Worm (Caenorhabditis elegans) whole organism, young adult: Measurements from ENCODE around the gene Y54G2A.12.

ENCODE experiments used
- B0035.1 ChIP-seq: sonication (generic microtip); optimal IDR thresholded peaks from 2 replicates; lab custom pipeline; 2016; ENCODE audit warnings: missing genetic modification characterization, mild to moderate bottlenecking, missing compliant biosample characterization, missing genotype, missing genetic modification reagents
- F10E7.11 ChIP-seq: sonication (generic microtip); optimal IDR thresholded peaks from 2 replicates; lab custom pipeline; 2017; ENCODE audit warnings: mild to moderate bottlenecking, missing genetic modification characterization, moderate library complexity, missing compliant biosample characterization
- F23B12.7 ChIP-seq: sonication (generic microtip); optimal IDR thresholded peaks from 2 replicates; lab custom pipeline; 2017; ENCODE audit warnings: missing genetic modification characterization, mild to moderate bottlenecking, missing compliant biosample characterization, antibody characterized with exemption, moderate library complexity; ENCODE audit not compliant: insufficient read depth
- F52B5.7 ChIP-seq: sonication (generic microtip); optimal IDR thresholded peaks from 2 replicates; lab custom pipeline; 2016; ENCODE audit warnings: mild to moderate bottlenecking, missing genetic modification characterization, missing compliant biosample characterization
- K11D2.4 ChIP-seq: fragments of 200-800 bp; sonication (Bioruptor generic); IDR thresholded peaks from 2 replicates; pipeline ENCODE4 v1.3.6; 2022; ENCODE audit warnings: missing genetic modification reagents, missing genetic modification characterization, missing compliant biosample characterization
- aptf-2 ChIP-seq: fragments of 200-800 bp; sonication (Bioruptor generic); conservative IDR thresholded peaks from 2 replicates; pipeline ENCODE4 v1.3.6; 2022; ENCODE audit warnings: missing genetic modification reagents, missing genetic modification characterization, missing compliant biosample characterization
- aptf-3 ChIP-seq: fragments of 200-800 bp; sonication (Bioruptor generic); IDR thresholded peaks from 2 replicates; pipeline ENCODE4 v1.3.6; 2022; ENCODE audit warnings: missing genetic modification characterization, missing compliant biosample characterization
- athp-1 ChIP-seq: sonication (generic microtip); optimal IDR thresholded peaks from 2 replicates; lab custom pipeline; 2017; ENCODE audit warnings: mild to moderate bottlenecking, missing genetic modification characterization, missing compliant biosample characterization
- attf-6 ChIP-seq: fragments of 200-800 bp; sonication (Bioruptor generic); IDR thresholded peaks from 2 replicates; pipeline ENCODE4 v1.3.6; 2022; ENCODE audit warnings: missing genetic modification reagents, missing genetic modification characterization, missing compliant biosample characterization
- bed-2 ChIP-seq: fragments of 200-800 bp; sonication (Bioruptor generic); IDR thresholded peaks from 2 replicates; pipeline ENCODE4 v1.3.6; 2022; ENCODE audit warnings: missing genetic modification reagents, missing genetic modification characterization, missing compliant biosample characterization
- ccch-3 ChIP-seq: fragments of 200-800 bp; sonication (Bioruptor generic); optimal IDR thresholded peaks from 2 replicates; lab custom pipeline; 2018; ENCODE audit warnings: mild to moderate bottlenecking, missing genetic modification characterization, missing compliant biosample characterization
- ceh-100 ChIP-seq: fragments of 200-800 bp; sonication (Bioruptor generic); IDR thresholded peaks from 2 replicates; pipeline ENCODE4 v1.3.6; 2022; ENCODE audit warnings: missing genetic modification reagents, missing genetic modification characterization, missing compliant biosample characterization
- ceh-58 ChIP-seq: fragments of 200-800 bp; sonication (Bioruptor generic); IDR thresholded peaks from 2 replicates; pipeline ENCODE4 v1.3.6; 2022; ENCODE audit warnings: missing genetic modification characterization, missing compliant biosample characterization
- ceh-91 ChIP-seq: fragments of 200-800 bp; sonication (Bioruptor generic); IDR thresholded peaks from 2 replicates; pipeline ENCODE4 v1.3.6; 2022; ENCODE audit warnings: missing genetic modification reagents, missing genetic modification characterization, missing compliant biosample characterization
- die-1 ChIP-seq: sonication (generic microtip); optimal IDR thresholded peaks from 2 replicates; lab custom pipeline; 2016; ENCODE audit warnings: missing genotype, mild to moderate bottlenecking, missing genetic modification characterization, missing compliant biosample characterization
- efl-1 ChIP-seq: fragments of 150-350 bp; optimal IDR thresholded peaks from 2 replicates; lab custom pipeline; 2014; ENCODE audit warnings: missing biosample characterization, missing genetic modification reagents, missing genetic modification characterization
- egl-18 ChIP-seq: fragments of 200-800 bp; sonication (Bioruptor generic); IDR thresholded peaks from 2 replicates; pipeline ENCODE4 v1.3.6; 2022; ENCODE audit warnings: missing genetic modification reagents, missing genetic modification characterization, missing compliant biosample characterization
- egrh-3 ChIP-seq: fragments of 200-800 bp; sonication (Bioruptor generic); IDR thresholded peaks from 2 replicates; pipeline ENCODE4 v1.3.6; 2022; ENCODE audit warnings: missing genetic modification reagents, missing genetic modification characterization, missing compliant biosample characterization
- ets-4 ChIP-seq: fragments of 200-800 bp; sonication (Bioruptor generic); optimal IDR thresholded peaks from 2 replicates; lab custom pipeline; 2018; ENCODE audit warnings: mild to moderate bottlenecking, missing genetic modification characterization, missing compliant biosample characterization
- gei-17 ChIP-seq: fragments of 200-800 bp; sonication (Bioruptor generic); optimal IDR thresholded peaks from 2 replicates; lab custom pipeline; 2018; ENCODE audit warnings: mild to moderate bottlenecking, missing genetic modification characterization, missing compliant biosample characterization
- hlh-12 ChIP-seq: sonication (generic microtip); optimal IDR thresholded peaks from 2 replicates; lab custom pipeline; 2016; ENCODE audit warnings: missing genetic modification characterization, missing compliant biosample characterization
- hmg-20 ChIP-seq: fragments of 200-800 bp; sonication (Bioruptor generic); IDR thresholded peaks from 2 replicates; pipeline ENCODE4 v1.3.6; 2022; ENCODE audit warnings: missing genetic modification reagents, missing genetic modification characterization, missing compliant biosample characterization
- let-526 ChIP-seq: fragments of 200-800 bp; sonication (Bioruptor generic); IDR thresholded peaks from 2 replicates; pipeline ENCODE4 v1.3.6; 2022; ENCODE audit warnings: missing genetic modification reagents, missing genetic modification characterization, missing compliant biosample characterization
- lin-40 ChIP-seq: sonication (generic microtip); optimal IDR thresholded peaks from 2 replicates; lab custom pipeline; 2016; ENCODE audit warnings: missing genetic modification characterization, mild to moderate bottlenecking, missing compliant biosample characterization, missing genotype, missing genetic modification reagents
- mxl-1 ChIP-seq: sonication (generic microtip); optimal IDR thresholded peaks from 2 replicates; lab custom pipeline; 2016; ENCODE audit warnings: missing genetic modification characterization, missing compliant biosample characterization
- nfyb-1 ChIP-seq: fragments of 200-800 bp; sonication (Bioruptor generic); IDR thresholded peaks from 2 replicates; pipeline ENCODE4 v1.3.6; 2022; ENCODE audit warnings: missing genetic modification reagents, missing genetic modification characterization, missing compliant biosample characterization
- nhr-80 ChIP-seq: sonication (generic microtip); optimal IDR thresholded peaks from 2 replicates; lab custom pipeline; 2016; ENCODE audit warnings: missing genetic modification characterization, missing compliant biosample characterization
- pbrm-1 ChIP-seq: fragments of 200-800 bp; sonication (Bioruptor generic); IDR thresholded peaks from 2 replicates; pipeline ENCODE4 v1.3.6; 2022; ENCODE audit warnings: missing genetic modification reagents, missing genetic modification characterization, missing compliant biosample characterization
- repo-1 ChIP-seq: sonication (generic microtip); optimal IDR thresholded peaks from 2 replicates; lab custom pipeline; 2017; ENCODE audit warnings: mild to moderate bottlenecking, missing genetic modification characterization, missing compliant biosample characterization
- rpc-1 ChIP-seq, 2 experiments: fragments of 150-350 bp in 1 of 2; sonication (generic microtip) in 1 of 2; optimal IDR thresholded peaks; 2 replicates each; lab custom pipeline; 2014 to 2018; ENCODE audit warnings: missing biosample characterization in 1 of 2, missing genetic modification characterization in 1 of 2, missing genetic modification reagents in 1 of 2, missing genotype in 1 of 2
- sptf-2 ChIP-seq: fragments of 200-800 bp; sonication (Bioruptor generic); optimal IDR thresholded peaks from 2 replicates; lab custom pipeline; 2018; ENCODE audit warnings: mild to moderate bottlenecking, missing genetic modification characterization, missing compliant biosample characterization
- tbp1 ChIP-seq: fragments of 200-800 bp; sonication (Bioruptor generic); optimal IDR thresholded peaks from 2 replicates; lab custom pipeline; 2018; ENCODE audit warnings: mild to moderate bottlenecking, missing genetic modification characterization, missing compliant biosample characterization
- tbx-9 ChIP-seq: sonication (generic microtip); optimal IDR thresholded peaks from 2 replicates; lab custom pipeline; 2016; ENCODE audit warnings: borderline replicate concordance, missing genetic modification characterization, inconsistent platforms, missing compliant biosample characterization
- ztf-25 ChIP-seq: fragments of 200-800 bp; sonication (Bioruptor generic); IDR thresholded peaks from 2 replicates; pipeline ENCODE4 v1.3.6; 2022; ENCODE audit warnings: missing genetic modification reagents, missing genetic modification characterization, missing compliant biosample characterization
- ztf-28 ChIP-seq: fragments of 200-800 bp; sonication (Bioruptor generic); IDR thresholded peaks from 2 replicates; pipeline ENCODE4 v1.3.6; 2022; ENCODE audit warnings: missing genetic modification reagents, missing genetic modification characterization, missing compliant biosample characterization
- ztf-3 ChIP-seq: fragments of 200-800 bp; sonication (Bioruptor generic); optimal IDR thresholded peaks from 2 replicates; lab custom pipeline; 2018; ENCODE audit warnings: mild to moderate bottlenecking, missing genetic modification characterization, missing compliant biosample characterization

Gene Y54G2A.12

ce11 chrIV:2801004-2801403, 18.4 kb upstream of the Y54G2A.12 start (continued):
- peak; percentile 26; the same call in 1 of the 2 replicates for TF ChIP-seq egrh-3 (GFP tag; lab: Robert Waterston, UW)
- no peak for TF ChIP-seq repo-1 (tag; lab: Kevin White, UChicago)
- TF ChIP-seq, all 124 proteins: peak for 45

ce11 chrIV:2799890-2800289, 17.2 kb upstream of the Y54G2A.12 start:
- TF ChIP-seq repo-1 (tag; lab: Kevin White, UChicago) (no peak), athp-1 (tag; lab: Kevin White, UChicago) (no peak), ztf-25 (GFP tag; lab: Robert Waterston, UW) (0 out of 2 replicates have a peak, but pooled peaks have one; percentile 19), hlh-12 (no peak), ceh-91 (GFP tag; lab: Robert Waterston, UW) (no peak), tbx-9 (tag; lab: Kevin White, UChicago) (no peak), efl-1 (GFP tag; lab: Kevin White, UChicago) (no peak), ceh-100 (GFP tag; lab: Robert Waterston, UW) (no peak), F23B12.7 (tag; lab: Kevin White, UChicago) (no peak), tbp1 (GFP tag; lab: Kevin White, UChicago) (peak; percentile 79), ccch-3 (GFP tag; lab: Kevin White, UChicago) (no peak), ztf-28 (GFP tag; lab: Robert Waterston, UW) (no peak), rpc-1 (optimal IDR thresholded peaks at IDR 0.05; lab: Kevin White, UChicago) (peak; percentile 22), rpc-1 (tag; optimal IDR thresholded peaks at IDR 0.05; lab: Kevin White, UChicago) (peak; percentile 60), nfyb-1 (GFP tag; lab: Robert Waterston, UW) (no peak), mxl-1 (tag; lab: Kevin White, UChicago) (no peak), pbrm-1 (no peak), hmg-20 (GFP tag; lab: Robert Waterston, UW) (no peak), ets-4 (GFP tag; lab: Kevin White, UChicago) (no peak), K11D2.4 (GFP tag; lab: Robert Waterston, UW) (no peak), F10E7.11 (tag; lab: Kevin White, UChicago) (no peak)

- TF ChIP-seq gei-17 (no peak), F52B5.7 (no peak), aptf-2 (GFP tag; lab: Robert Waterston, UW) (no peak), let-526 (GFP tag; lab: Robert Waterston, UW) (no peak), attf-6 (GFP tag; lab: Robert Waterston, UW) (no peak), lin-40 (tag; lab: Kevin White, UChicago) (no peak), ztf-3 (GFP tag; lab: Kevin White, UChicago) (no peak), ceh-91 (GFP tag; lab: Robert Waterston, UW) (no peak), die-1 (tag; lab: Kevin White, UChicago) (no peak), aptf-3 (GFP tag; lab: Robert Waterston, UW) (no peak)
These were observed 16.7 kb upstream of the Y54G2A.12 start, which contains the start of gene Y54G2A.10 for ce11 chrIV:2799389-2799788. Gene Y54G2A.10 (plus strand): TSS chrIV:2799689.

ce11 chrIV:2798339-2798738, 15.7 kb upstream of the Y54G2A.12 start, which contains the start of gene Y54G2A.52:
Gene Y54G2A.52 (minus strand): TSS chrIV:2798686.
- no peak for TF ChIP-seq ceh-58 (GFP tag; lab: Robert Waterston, UW)
- TF ChIP-seq nhr-80, result peak; percentile 63

ce11 chrIV:2793956-2794355, 11.3 kb upstream of the Y54G2A.12 start:
- TF ChIP-seq B0035.1 (tag; lab: Kevin White, UChicago) (no peak), ztf-28 (GFP tag; lab: Robert Waterston, UW) (no peak), egl-18 (GFP tag; lab: Robert Waterston, UW) (no peak), bed-2 (GFP tag; lab: Robert Waterston, UW) (no peak), sptf-2 (no peak)
